Worm (Caenorhabditis elegans): Measurements from ENCODE around the gene T13C5.10.

DNA sequence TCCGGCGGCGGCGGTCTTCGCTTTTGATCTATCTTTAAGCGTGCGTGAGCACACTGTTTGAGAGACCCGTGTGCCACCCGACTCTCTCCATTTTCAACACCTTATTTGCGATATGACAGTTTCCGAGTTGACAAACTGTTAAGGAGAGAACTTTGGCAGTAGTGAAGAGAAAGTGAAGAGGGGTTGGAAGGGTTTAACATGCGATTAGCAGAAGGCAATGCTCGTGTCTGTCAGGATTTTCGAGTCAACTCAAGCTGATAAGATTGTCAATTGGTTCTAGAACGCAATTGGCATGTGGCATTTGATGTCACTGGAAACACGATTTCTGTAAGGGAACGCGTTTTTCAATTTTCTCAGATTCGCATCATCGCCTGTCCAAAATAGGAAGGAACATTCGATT is 20.6 kb upstream of the T13C5.10 start:
- TF ChIP-seq aly-1 (tag; optimal IDR thresholded peaks at IDR 0.05) (no peak), ets-7 (tag; optimal IDR thresholded peaks at IDR 0.05) (no peak), pes-1 (GFP tag; IDR thresholded peaks at IDR 0.05) (no peak), tbx-11 (GFP tag; IDR thresholded peaks at IDR 0.05) (no peak)

All from whole organism, early embryonic.